Fruit fly (Drosophila melanogaster) whole organism, embryonic: ENCODE measurements around the gene CG2247.
A peak's percentile ranks its signal among the peaks of the same experiment; 100 is the strongest.

Experiments used
- Ada2b ChIP-seq: fragments of 200-800 bp; sonication (Bioruptor generic); IDR thresholded peaks from 2 replicates; pipeline ENCODE4 v1.3.6; 2022; ENCODE audit warnings: missing biosample characterization, missing genetic modification characterization
- CG10209 ChIP-seq: fragments of 200-800 bp; sonication (Bioruptor generic); optimal IDR thresholded peaks from 3 replicates; lab custom pipeline; 2017; ENCODE audit warnings: missing biosample characterization, mild to moderate bottlenecking, missing genetic modification characterization, missing genetic modification reagents
- CG10267 ChIP-seq: fragments of 200-800 bp; sonication (Bioruptor generic); optimal IDR thresholded peaks from 2 replicates; lab custom pipeline; 2018; ENCODE audit warnings: missing biosample characterization, mild to moderate bottlenecking, missing genetic modification characterization, moderate library complexity
- CG11504 ChIP-seq: fragments of 200-800 bp; sonication (Bioruptor generic); optimal IDR thresholded peaks from 3 replicates; lab custom pipeline; 2019; ENCODE audit warnings: missing biosample characterization, mild to moderate bottlenecking, missing genetic modification characterization, moderate library complexity
- CG11696 ChIP-seq: fragments of 200-800 bp; sonication (Bioruptor generic); IDR thresholded peaks from 2 replicates; pipeline ENCODE4 v1.3.6; 2022; ENCODE audit warnings: missing biosample characterization, missing genetic modification characterization
- CG11723 ChIP-seq: fragments of 200-800 bp; sonication (Bioruptor generic); optimal IDR thresholded peaks from 2 replicates; lab custom pipeline; 2017; ENCODE audit warnings: missing biosample characterization, mild to moderate bottlenecking, missing genetic modification characterization
- CG12219 ChIP-seq: fragments of 200-800 bp; sonication (Bioruptor generic); optimal IDR thresholded peaks from 3 replicates; lab custom pipeline; 2018; ENCODE audit warnings: missing biosample characterization, mild to moderate bottlenecking, missing genetic modification characterization
- CG12744 ChIP-seq: fragments of 200-800 bp; sonication (Bioruptor generic); optimal IDR thresholded peaks from 2 replicates; lab custom pipeline; 2016; ENCODE audit warnings: missing biosample characterization, missing genetic modification characterization
- CG14965 ChIP-seq: fragments of 200-800 bp; sonication (Bioruptor generic); optimal IDR thresholded peaks from 2 replicates; lab custom pipeline; 2016; ENCODE audit warnings: missing biosample characterization, missing genetic modification characterization, borderline replicate concordance
- CG17829 ChIP-seq: fragments of 200-800 bp; optimal IDR thresholded peaks from 2 replicates; lab custom pipeline; 2019; ENCODE audit warnings: missing biosample characterization, mild to moderate bottlenecking, missing genetic modification characterization, moderate library complexity
- CG2116 ChIP-seq: fragments of 200-800 bp; sonication (Bioruptor generic); optimal IDR thresholded peaks from 3 replicates; lab custom pipeline; 2018; ENCODE audit warnings: missing biosample characterization, mild to moderate bottlenecking, missing genetic modification characterization
- CG3163 ChIP-seq: fragments of 200-800 bp; sonication (Bioruptor generic); optimal IDR thresholded peaks from 3 replicates; lab custom pipeline; 2016; ENCODE audit warnings: missing biosample characterization, missing genetic modification characterization
- CG33557 ChIP-seq: fragments of 200-800 bp; sonication (Bioruptor generic); optimal IDR thresholded peaks from 2 replicates; lab custom pipeline; 2019; ENCODE audit warnings: missing biosample characterization, mild to moderate bottlenecking, missing genetic modification characterization, moderate library complexity
- CG3838 ChIP-seq: fragments of 200-800 bp; sonication (Bioruptor generic); optimal IDR thresholded peaks from 3 replicates; lab custom pipeline; 2016; ENCODE audit warnings: missing biosample characterization, missing genetic modification characterization
- CG4730 ChIP-seq: fragments of 200-800 bp; sonication (Bioruptor generic); IDR thresholded peaks from 2 replicates; pipeline ENCODE4 v1.3.6; 2022; ENCODE audit warnings: missing biosample characterization, missing genetic modification characterization
- CG5180 ChIP-seq: fragments of 200-800 bp; sonication (Bioruptor generic); optimal IDR thresholded peaks from 3 replicates; lab custom pipeline; 2017; ENCODE audit warnings: missing biosample characterization, missing genetic modification characterization, mild to moderate bottlenecking, moderate library complexity, missing genetic modification reagents
- CG7271 ChIP-seq: fragments of 200-800 bp; sonication (Bioruptor generic); optimal IDR thresholded peaks from 2 replicates; lab custom pipeline; 2018; ENCODE audit warnings: missing biosample characterization, mild to moderate bottlenecking, missing genetic modification characterization, moderate library complexity
- CG8388 ChIP-seq: fragments of 200-800 bp; sonication (Bioruptor generic); optimal IDR thresholded peaks from 2 replicates; lab custom pipeline; 2019; ENCODE audit warnings: missing biosample characterization, mild to moderate bottlenecking, missing genetic modification characterization, moderate library complexity
- CG8944 ChIP-seq: fragments of 200-800 bp; sonication (Bioruptor generic); optimal IDR thresholded peaks from 3 replicates; lab custom pipeline; 2016; ENCODE audit warnings: missing biosample characterization, missing genetic modification characterization
- CG9437 ChIP-seq: fragments of 200-800 bp; sonication (Bioruptor generic); optimal IDR thresholded peaks from 2 replicates; lab custom pipeline; 2018; ENCODE audit warnings: missing biosample characterization, mild to moderate bottlenecking, missing genetic modification characterization
- CG9876 ChIP-seq: fragments of 200-800 bp; sonication (Bioruptor generic); optimal IDR thresholded peaks from 2 replicates; lab custom pipeline; 2016; ENCODE audit warnings: missing biosample characterization, missing genetic modification characterization
- Dp ChIP-seq: fragments of 200-800 bp; sonication (Bioruptor generic); optimal IDR thresholded peaks from 2 replicates; lab custom pipeline; 2018; ENCODE audit warnings: missing biosample characterization, mild to moderate bottlenecking, missing genetic modification characterization, moderate library complexity
- Hand ChIP-seq: fragments of 200-800 bp; sonication (Bioruptor generic); optimal IDR thresholded peaks from 2 replicates; lab custom pipeline; 2017; ENCODE audit warnings: mild to moderate bottlenecking, missing biosample characterization, missing genetic modification reagents, missing genetic modification characterization
- Hmr ChIP-seq: fragments of 200-800 bp; sonication (Bioruptor generic); optimal IDR thresholded peaks from 3 replicates; lab custom pipeline; 2017; ENCODE audit warnings: mild to moderate bottlenecking, missing biosample characterization, missing genetic modification reagents, missing genetic modification characterization
- Lim3 ChIP-seq: fragments of 200-800 bp; sonication (Bioruptor generic); IDR thresholded peaks from 2 replicates; pipeline ENCODE4 v1.3.6; 2022; ENCODE audit warnings: missing biosample characterization, missing genetic modification characterization
- Meics ChIP-seq: fragments of 200-800 bp; sonication (Bioruptor generic); optimal IDR thresholded peaks from 2 replicates; lab custom pipeline; 2017; ENCODE audit warnings: missing biosample characterization, mild to moderate bottlenecking, missing genetic modification characterization
- NC2α ChIP-seq: fragments of 200-800 bp; sonication (Bioruptor generic); optimal IDR thresholded peaks from 2 replicates; lab custom pipeline; 2016; ENCODE audit warnings: missing biosample characterization, missing genetic modification characterization
- Nf-YB ChIP-seq: fragments of 200-800 bp; sonication (Bioruptor generic); optimal IDR thresholded peaks from 3 replicates; lab custom pipeline; 2019; ENCODE audit warnings: missing biosample characterization, mild to moderate bottlenecking, missing genetic modification characterization, moderate library complexity
- PHDP ChIP-seq: fragments of 200-800 bp; sonication (Bioruptor generic); optimal IDR thresholded peaks from 3 replicates; lab custom pipeline; 2018; ENCODE audit warnings: missing biosample characterization, mild to moderate bottlenecking, missing genetic modification characterization, moderate library complexity
- Poxn ChIP-seq: fragments of 200-800 bp; sonication (Bioruptor generic); IDR thresholded peaks from 2 replicates; pipeline ENCODE4 v1.3.6; 2022; ENCODE audit warnings: missing biosample characterization, missing genetic modification characterization
- Side ChIP-seq: fragments of 200-800 bp; sonication (Bioruptor generic); optimal IDR thresholded peaks from 2 replicates; lab custom pipeline; 2016; ENCODE audit warnings: missing biosample characterization, missing genetic modification characterization
- Sox102F ChIP-seq: fragments of 200-800 bp; sonication (Bioruptor generic); optimal IDR thresholded peaks from 2 replicates; lab custom pipeline; 2018; ENCODE audit warnings: missing biosample characterization, mild to moderate bottlenecking, missing genetic modification characterization, moderate library complexity
- ab ChIP-seq: fragments of 200-800 bp; sonication (Bioruptor generic); optimal IDR thresholded peaks from 2 replicates; lab custom pipeline; 2016; ENCODE audit warnings: missing biosample characterization, missing genetic modification characterization
- abd-A ChIP-seq: fragments of 200-800 bp; sonication (Bioruptor generic); optimal IDR thresholded peaks from 3 replicates; lab custom pipeline; 2019; ENCODE audit warnings: missing biosample characterization, mild to moderate bottlenecking, missing genetic modification characterization, moderate library complexity
- ash1 ChIP-seq: fragments of 200-800 bp; sonication (Bioruptor generic); optimal IDR thresholded peaks from 2 replicates; lab custom pipeline; 2018; ENCODE audit warnings: missing biosample characterization, mild to moderate bottlenecking, missing genetic modification characterization
- az2 ChIP-seq: fragments of 200-800 bp; sonication (Bioruptor generic); optimal IDR thresholded peaks from 3 replicates; lab custom pipeline; 2016; ENCODE audit warnings: missing biosample characterization, missing genetic modification characterization
- cg ChIP-seq: fragments of 200-800 bp; sonication (Bioruptor generic); optimal IDR thresholded peaks from 3 replicates; lab custom pipeline; 2019; ENCODE audit warnings: missing biosample characterization, mild to moderate bottlenecking, missing genetic modification characterization, moderate library complexity
- crp ChIP-seq, 2 experiments: fragments of 200-800 bp; sonication (Bioruptor generic); optimal IDR thresholded peaks; 2 replicates in 1 of 2; 3 replicates in 1 of 2; lab custom pipeline; 2017; ENCODE audit warnings: missing biosample characterization in 2 of 2, missing genetic modification characterization in 2 of 2, mild to moderate bottlenecking in 1 of 2, moderate library complexity in 1 of 2
- dmrt11E ChIP-seq: fragments of 200-800 bp; sonication (Bioruptor generic); optimal IDR thresholded peaks from 3 replicates; lab custom pipeline; 2018; ENCODE audit warnings: missing biosample characterization, mild to moderate bottlenecking, missing genetic modification characterization, moderate library complexity
- fru ChIP-seq: fragments of >200 bp; optimal IDR thresholded peaks from 2 replicates; lab custom pipeline; 2017
- gsb-n ChIP-seq: fragments of 200-800 bp; sonication (Bioruptor generic); optimal IDR thresholded peaks from 3 replicates; lab custom pipeline; 2018; ENCODE audit warnings: missing biosample characterization, mild to moderate bottlenecking, missing genetic modification characterization
- kay ChIP-seq: fragments of 200-800 bp; sonication (Bioruptor generic); optimal IDR thresholded peaks from 2 replicates; lab custom pipeline; 2016; ENCODE audit warnings: missing biosample characterization, missing genetic modification characterization
- lbe ChIP-seq: fragments of 200-800 bp; sonication (Bioruptor generic); optimal IDR thresholded peaks from 2 replicates; lab custom pipeline; 2016; ENCODE audit warnings: missing biosample characterization, mild to moderate bottlenecking, missing genetic modification characterization
- repo ChIP-seq: fragments of 200-800 bp; sonication (Bioruptor generic); optimal IDR thresholded peaks from 2 replicates; lab custom pipeline; 2016; ENCODE audit warnings: missing biosample characterization, missing genetic modification characterization
- sens-2 ChIP-seq: fragments of 200-800 bp; sonication (Bioruptor generic); IDR thresholded peaks from 2 replicates; pipeline ENCODE4 v1.3.6; 2022; ENCODE audit warnings: missing biosample characterization, missing genetic modification characterization
- sr ChIP-seq: fragments of 200-800 bp; sonication (Bioruptor generic); IDR thresholded peaks from 3 replicates; pipeline ENCODE4 v1.3.6; 2022; ENCODE audit warnings: missing biosample characterization, missing genetic modification characterization
- tio ChIP-seq: fragments of 200-800 bp; sonication (Bioruptor generic); optimal IDR thresholded peaks from 2 replicates; lab custom pipeline; 2017; ENCODE audit warnings: missing biosample characterization, missing genetic modification characterization, inconsistent platforms

The CG2247 gene

dm6 chrX:11628986-11629571, 17.6 kb upstream of the CG2247 start (continued):
- TF ChIP-seq CG4730 (GFP tag; lab: Robert Waterston, UW) (0 out of 2 replicates have a peak, but pooled peaks have one; percentile 45), CG8944 (GFP tag; lab: Kevin White, UChicago) (peak; percentile 41), CG9437 (GFP tag; lab: Kevin White, UChicago) (no peak), Poxn (GFP tag; lab: Robert Waterston, UW) (no peak), Meics (no peak), cg (GFP tag; lab: Kevin White, UChicago) (no peak), ash1 (no peak), CG33557 (peak; percentile 74), Hand (GFP tag; lab: Kevin White, UChicago) (no peak), abd-A (no peak), CG5180 (GFP tag; lab: Kevin White, UChicago) (no peak), CG10267 (tag; lab: Kevin White, UChicago) (peak; percentile 66), CG10209 (GFP tag; lab: Kevin White, UChicago) (peak; percentile 46), sens-2 (GFP tag; lab: Robert Waterston, UW) (no peak), CG11723 (GFP tag; lab: Kevin White, UChicago) (peak; percentile 28), CG11696 (GFP tag; lab: Robert Waterston, UW) (peak; percentile 42; the same call in 1 of the 2 replicates), repo (GFP tag; lab: Kevin White, UChicago) (no peak), Nf-YB (GFP tag; lab: Kevin White, UChicago) (peak; percentile 12), CG17829 (peak; percentile 54), NC2α (GFP tag; lab: Kevin White, UChicago) (no peak), CG7271 (tag; lab: Kevin White, UChicago) (no peak), gsb-n (tag; lab: Kevin White, UChicago) (peak; percentile 63), CG12219 (GFP tag; lab: Kevin White, UChicago) (peak; percentile 17), ab (no peak), CG9876 (no peak), Ada2b (GFP tag; lab: Robert Waterston, UW) (peak; percentile 54), PHDP (peak; percentile 24), Lim3 (GFP tag; lab: Robert Waterston, UW) (no peak), lbe (GFP tag; lab: Kevin White, UChicago) (no peak), crp (GFP tag; optimal IDR thresholded peaks at IDR 0.05; lab: Kevin White, UChicago) (no peak), kay (peak; percentile 48), CG3838 (GFP tag; lab: Kevin White, UChicago) (no peak), CG8388 (peak; percentile 64), CG3163 (GFP tag; lab: Kevin White, UChicago) (no peak), CG12744 (GFP tag; lab: Kevin White, UChicago) (no peak), CG2116 (GFP tag; lab: Kevin White, UChicago) (no peak), fru (lab: Kevin White, UChicago) (no peak), Hmr (GFP tag; lab: Kevin White, UChicago) (no peak), Side (GFP tag; lab: Kevin White, UChicago) (no peak), sr (GFP tag; lab: Robert Waterston, UW) (no peak), az2 (peak; percentile 64), CG11504 (tag; lab: Kevin White, UChicago) (peak; percentile 66), Dp (GFP tag; lab: Kevin White, UChicago) (no peak), CG14965 (GFP tag; lab: Kevin White, UChicago) (no peak), Sox102F (GFP tag; lab: Kevin White, UChicago) (peak; percentile 63), dmrt11E (tag; lab: Kevin White, UChicago) (peak; percentile 83), tio (GFP tag; lab: Kevin White, UChicago) (peak; percentile 17)
- TF ChIP-seq, all 482 proteins: peak for 227
